Worm (Caenorhabditis elegans): ENCODE results near the gene R10E4.3.

The R10E4.3 gene

DNA sequence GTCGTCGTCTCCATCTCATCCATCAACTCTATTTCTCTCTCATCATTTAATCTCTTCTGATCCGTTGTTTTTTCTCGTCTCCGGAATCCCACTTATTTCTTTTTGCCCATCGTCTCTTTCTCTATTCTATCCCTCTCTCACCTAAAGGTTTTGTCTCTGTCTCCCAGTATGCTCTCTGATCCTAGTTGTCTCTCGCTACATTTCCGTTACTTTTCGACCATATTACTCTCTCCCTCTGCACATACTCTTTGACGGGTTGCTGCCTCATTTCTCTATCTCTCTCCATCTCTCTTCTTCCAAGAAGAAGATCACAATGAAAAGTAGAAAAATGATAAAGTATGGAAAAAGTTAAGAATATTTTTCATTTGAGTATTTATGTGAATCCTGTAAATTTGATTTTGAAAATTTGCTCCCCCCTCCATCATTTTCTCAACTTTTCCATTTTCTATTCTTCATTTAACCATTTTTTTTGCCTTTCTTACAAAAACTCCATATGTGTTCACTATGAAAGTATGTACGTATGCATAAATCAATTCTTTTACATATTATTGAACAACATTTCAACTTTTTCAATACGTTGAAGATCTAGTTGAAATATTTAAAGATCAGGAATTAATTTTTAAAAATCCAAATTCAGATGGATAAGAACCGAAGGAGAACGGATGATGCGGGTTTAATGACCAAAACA, 29.9 kb upstream of the R10E4.3 start, which contains the start of gene tag-131:
Gene tag-131, plus strand, starts transcription at position 638 of the 688 bp plus-strand sequence.
- TF ChIP-seq unc-55 (GFP tag; optimal IDR thresholded peaks at IDR 0.05): no peak
- peak; percentile 30 for TF ChIP-seq crh-2 (tag; optimal IDR thresholded peaks at IDR 0.05)
- TF ChIP-seq sem-4 (tag; optimal IDR thresholded peaks at IDR 0.05): no peak
- TF ChIP-seq C34F6.9 (tag; optimal IDR thresholded peaks at IDR 0.05): peak; percentile 67
- peak; percentile 11 for TF ChIP-seq fos-1 (tag; optimal IDR thresholded peaks at IDR 0.05)
- TF ChIP-seq unc-62 (GFP tag; optimal IDR thresholded peaks at IDR 0.05): no peak
- peak; percentile 46 for TF ChIP-seq nhr-129 (tag; optimal IDR thresholded peaks at IDR 0.05)
- TF ChIP-seq unc-39 (tag; optimal IDR thresholded peaks at IDR 0.05): no peak
- TF ChIP-seq nhr-10 (tag; optimal IDR thresholded peaks at IDR 0.05): no peak
- TF ChIP-seq gmeb-1 (tag; optimal IDR thresholded peaks at IDR 0.05): no peak
- TF ChIP-seq skn-1 (tag; optimal IDR thresholded peaks at IDR 0.05): no peak
- TF ChIP-seq nhr-6 (tag; optimal IDR thresholded peaks at IDR 0.05): peak; percentile 34
- TF ChIP-seq nhr-12 (tag; optimal IDR thresholded peaks at IDR 0.05): no peak
- TF ChIP-seq aly-2 (tag; optimal IDR thresholded peaks at IDR 0.05): no peak
- no peak for TF ChIP-seq ceh-16 (tag; optimal IDR thresholded peaks at IDR 0.05)
- no peak for TF ChIP-seq ceh-82 (tag; optimal IDR thresholded peaks at IDR 0.05)
- peak; percentile 20 for TF ChIP-seq sma-9 (GFP tag; optimal IDR thresholded peaks at IDR 0.05)
- no peak for TF ChIP-seq sma-9 (tag; optimal IDR thresholded peaks at IDR 0.05)
- TF ChIP-seq nhr-11 (tag; optimal IDR thresholded peaks at IDR 0.05): no peak
- TF ChIP-seq dmd-4 (tag; optimal IDR thresholded peaks at IDR 0.05): no peak
- TF ChIP-seq Y55F3AM.14 (GFP tag; optimal IDR thresholded peaks at IDR 0.05): no peak
- no peak for TF ChIP-seq R02D3.7 (tag; optimal IDR thresholded peaks at IDR 0.05)
- TF ChIP-seq lin-39 (tag; optimal IDR thresholded peaks at IDR 0.05): no peak
- TF ChIP-seq lin-11 (tag; optimal IDR thresholded peaks at IDR 0.05): no peak
- TF ChIP-seq snpc-4 (tag; optimal IDR thresholded peaks at IDR 0.05): no peak
- peak; percentile 56 for TF ChIP-seq nhr-21 (tag; optimal IDR thresholded peaks at IDR 0.05)
- TF ChIP-seq mdl-1 (tag; optimal IDR thresholded peaks at IDR 0.05): no peak
- peak; percentile 64 for TF ChIP-seq F13H6.1 (tag; optimal IDR thresholded peaks at IDR 0.05)
- no peak for TF ChIP-seq ztf-4 (tag; optimal IDR thresholded peaks at IDR 0.05)
- no peak for TF ChIP-seq egl-27 (tag; optimal IDR thresholded peaks at IDR 0.05)
- no peak for TF ChIP-seq sma-3 (GFP tag; optimal IDR thresholded peaks at IDR 0.05)
- no peak for TF ChIP-seq nhr-25 (tag; optimal IDR thresholded peaks at IDR 0.05)
- TF ChIP-seq blmp-1 (tag; optimal IDR thresholded peaks at IDR 0.05; ENCODE audit: insufficient read depth): no peak
- TF ChIP-seq nhr-237 (tag; optimal IDR thresholded peaks at IDR 0.05): no peak
- TF ChIP-seq elt-3 (tag; optimal IDR thresholded peaks at IDR 0.05): no peak
- no peak for TF ChIP-seq nhr-77 (tag; optimal IDR thresholded peaks at IDR 0.05)
- peak in 1 of 2 experiments; percentile 56 for TF ChIP-seq lsy-2 (tag; optimal IDR thresholded peaks at IDR 0.05)
- TF ChIP-seq nhr-23 (tag; optimal IDR thresholded peaks at IDR 0.05): no peak
- TF ChIP-seq lin-13 (GFP tag; optimal IDR thresholded peaks at IDR 0.05): no peak
- TF ChIP-seq ztf-1 (GFP tag; conservative IDR thresholded peaks at IDR 0.05): no peak
- TF ChIP-seq ZK546.5 (tag; optimal IDR thresholded peaks at IDR 0.05): no peak

DNA sequence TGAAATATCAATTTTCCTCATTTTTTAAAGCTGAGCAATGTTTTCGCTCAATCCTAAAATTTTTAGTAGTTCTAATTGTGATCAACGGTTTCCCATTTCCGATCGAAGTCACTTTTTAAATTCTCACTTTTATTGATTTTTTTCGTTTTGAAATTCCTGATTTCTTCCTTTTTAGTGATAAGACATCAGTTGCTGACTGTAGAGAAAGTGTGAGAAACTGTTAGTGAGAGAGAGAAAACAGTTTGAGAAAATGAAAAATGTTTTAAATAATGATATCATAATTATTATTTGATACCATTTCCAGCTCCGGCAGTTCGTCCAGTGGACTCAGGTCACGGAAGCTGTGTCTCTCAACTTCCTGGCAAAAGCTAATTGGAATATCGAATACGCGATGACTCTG, 27.2 kb upstream of the R10E4.3 start:
- TF ChIP-seq fos-1 (tag; optimal IDR thresholded peaks at IDR 0.05) (peak; percentile 31), blmp-1 (tag; optimal IDR thresholded peaks at IDR 0.05; ENCODE audit: insufficient read depth) (no peak), nhr-77 (tag; optimal IDR thresholded peaks at IDR 0.05) (no peak)
